Worm (Caenorhabditis elegans): Measurements from ENCODE around the gene dhs-22.

- TF ChIP-seq sptf-1 (tag; optimal IDR thresholded peaks at IDR 0.05) (no peak), cnd-1 (tag; optimal IDR thresholded peaks at IDR 0.05) (no peak)
These were observed 27.4 kb upstream of the dhs-22 start for ce11 chrV:14448669-14449068.
